Fruit fly (Drosophila melanogaster) whole organism, wandering third instar larva: ENCODE measurements around the gene mge.

ENCODE experiments used
- Abd-B ChIP-seq: fragments of >200 bp; optimal IDR thresholded peaks from 2 replicates; lab custom pipeline; 2017; ENCODE audit warnings: missing biosample characterization, missing genetic modification characterization
- CG9705 ChIP-seq: fragments of 200-800 bp; sonication (Bioruptor generic); optimal IDR thresholded peaks from 2 replicates; lab custom pipeline; 2018; ENCODE audit warnings: missing biosample characterization, mild to moderate bottlenecking, missing genetic modification characterization
- CrebA ChIP-seq: fragments of 200-800 bp; sonication (Bioruptor generic); optimal IDR thresholded peaks from 2 replicates; lab custom pipeline; 2016; ENCODE audit warnings: missing biosample characterization, mild to moderate bottlenecking, missing genetic modification characterization, borderline replicate concordance
- Dfd ChIP-seq: fragments of >200 bp; optimal IDR thresholded peaks from 2 replicates; lab custom pipeline; 2017; ENCODE audit warnings: missing biosample characterization, missing genetic modification characterization
- Dif ChIP-seq: fragments of 200-275, 200-300 bp; sonication (Bioruptor generic); optimal IDR thresholded peaks from 2 replicates; lab custom pipeline; 2018; ENCODE audit warnings: missing biosample characterization, missing genetic modification characterization; ENCODE audit not compliant: partially characterized antibody
- HLH106 ChIP-seq: fragments of 200-800 bp; optimal IDR thresholded peaks from 3 replicates; lab custom pipeline; 2019; ENCODE audit warnings: missing biosample characterization, mild to moderate bottlenecking, missing genetic modification characterization, moderate library complexity
- Hnf4 ChIP-seq: fragments of 200-800 bp; sonication (Bioruptor generic); optimal IDR thresholded peaks from 2 replicates; lab custom pipeline; 2016; ENCODE audit warnings: missing biosample characterization, mild to moderate bottlenecking, missing genetic modification characterization
- Hr78 ChIP-seq: fragments of >200 bp; optimal IDR thresholded peaks from 2 replicates; lab custom pipeline; 2017; ENCODE audit warnings: missing biosample characterization, missing genetic modification characterization
- Hr83 ChIP-seq: fragments of 200-300 bp; sonication (Bioruptor generic); optimal IDR thresholded peaks from 2 replicates; lab custom pipeline; 2016; ENCODE audit warnings: missing biosample characterization, mild to moderate bottlenecking, missing genetic modification characterization, moderate library complexity; ENCODE audit not compliant: poor library complexity, severe bottlenecking
- Mio ChIP-seq: sonication (Bioruptor generic); optimal IDR thresholded peaks from 2 replicates; lab custom pipeline; 2016; ENCODE audit warnings: missing biosample characterization, missing genetic modification characterization
- Myc ChIP-seq: fragments of >200 bp; optimal IDR thresholded peaks from 2 replicates; lab custom pipeline; 2017
- N ChIP-seq: fragments of >200 bp; optimal IDR thresholded peaks from 2 replicates; lab custom pipeline; 2018; ENCODE audit warnings: missing biosample characterization, missing external identifiers, missing genetic modification characterization
- OdsH ChIP-seq: fragments of 200-800 bp; sonication (Bioruptor generic); optimal IDR thresholded peaks from 2 replicates; lab custom pipeline; 2016; ENCODE audit warnings: missing biosample characterization, mild to moderate bottlenecking, missing genetic modification characterization
- Rel ChIP-seq, 2 experiments: fragments of 200-800 bp; sonication (Bioruptor generic) in 1 of 2; optimal IDR thresholded peaks; 2 replicates in 1 of 2; 3 replicates in 1 of 2; lab custom pipeline; 2016 to 2019; ENCODE audit warnings: mild to moderate bottlenecking in 2 of 2, missing biosample characterization in 2 of 2, missing genetic modification characterization in 2 of 2, moderate library complexity in 1 of 2
- Sp1 ChIP-seq: fragments of 200-800 bp; sonication (Bioruptor generic); optimal IDR thresholded peaks from 3 replicates; lab custom pipeline; 2019; ENCODE audit warnings: missing biosample characterization, mild to moderate bottlenecking, missing genetic modification characterization, moderate library complexity
- Vsx2 ChIP-seq: fragments of 200-300, 225-300 bp; sonication (Bioruptor generic); optimal IDR thresholded peaks from 2 replicates; lab custom pipeline; 2018; ENCODE audit warnings: missing biosample characterization, missing genetic modification characterization; ENCODE audit not compliant: partially characterized antibody
- br ChIP-seq: fragments of 200-800 bp; sonication (Bioruptor generic); optimal IDR thresholded peaks from 2 replicates; lab custom pipeline; 2016; ENCODE audit warnings: missing biosample characterization, missing genetic modification characterization
- brk ChIP-seq: fragments of 200-800 bp; sonication (Bioruptor generic); optimal IDR thresholded peaks from 2 replicates; lab custom pipeline; 2016; ENCODE audit warnings: missing biosample characterization, mild to moderate bottlenecking, missing genetic modification characterization
- dl ChIP-seq, 2 experiments: fragments of 175-275, 200-275 bp in 1 of 2; fragments of 200-275 bp in 1 of 2; sonication (Bioruptor generic); optimal IDR thresholded peaks; lab custom pipeline; 2018; ENCODE audit warnings: mild to moderate bottlenecking in 2 of 2, missing biosample characterization in 2 of 2, missing genetic modification characterization in 2 of 2, moderate library complexity in 2 of 2; ENCODE audit not compliant: partially characterized antibody in 2 of 2, insufficient read depth in 1 of 2
- dmrt93B ChIP-seq: fragments of 200-800 bp; sonication (Bioruptor generic); optimal IDR thresholded peaks from 2 replicates; lab custom pipeline; 2018; ENCODE audit warnings: missing biosample characterization, mild to moderate bottlenecking, missing genetic modification characterization
- dsf ChIP-seq: sonication (Bioruptor generic); optimal IDR thresholded peaks from 2 replicates; lab custom pipeline; 2016; ENCODE audit warnings: missing biosample characterization, missing genetic modification characterization, borderline replicate concordance
- ey ChIP-seq: fragments of 200-800 bp; sonication (Bioruptor generic); optimal IDR thresholded peaks from 2 replicates; lab custom pipeline; 2016; ENCODE audit warnings: missing biosample characterization, missing genetic modification characterization
- foxo ChIP-seq, 2 experiments: fragments of 200-800 bp; sonication (Bioruptor generic); optimal IDR thresholded peaks; 2 replicates in 1 of 2; 3 replicates in 1 of 2; lab custom pipeline; 2016 to 2017; ENCODE audit warnings: missing biosample characterization in 2 of 2, missing genetic modification characterization in 2 of 2
- fru ChIP-seq: fragments of 200-800 bp; sonication (Bioruptor generic); optimal IDR thresholded peaks from 3 replicates; lab custom pipeline; 2016; ENCODE audit warnings: missing biosample characterization, mild to moderate bottlenecking, missing genetic modification characterization
- h ChIP-seq: fragments of 200-800 bp; sonication (Bioruptor generic); optimal IDR thresholded peaks from 3 replicates; lab custom pipeline; 2016; ENCODE audit warnings: missing biosample characterization, mild to moderate bottlenecking, missing genetic modification characterization
- jim ChIP-seq: fragments of 175-275, 200-325 bp; sonication (Bioruptor generic); optimal IDR thresholded peaks from 2 replicates; lab custom pipeline; 2016; ENCODE audit warnings: missing biosample characterization, mild to moderate bottlenecking, missing genetic modification characterization
- lola ChIP-seq: fragments of >200 bp; optimal IDR thresholded peaks from 2 replicates; lab custom pipeline; 2017; ENCODE audit warnings: missing biosample characterization, missing genetic modification characterization
- psq ChIP-seq: fragments of 200-800 bp; sonication (Bioruptor generic); optimal IDR thresholded peaks from 3 replicates; lab custom pipeline; 2017; ENCODE audit warnings: missing biosample characterization, mild to moderate bottlenecking, missing genetic modification characterization, moderate library complexity
- rgr ChIP-seq: fragments of 200-800 bp; sonication (Bioruptor generic); optimal IDR thresholded peaks from 3 replicates; lab custom pipeline; 2016; ENCODE audit warnings: missing biosample characterization, mild to moderate bottlenecking, missing genetic modification characterization
- sage ChIP-seq: fragments of 200-800 bp; sonication (Bioruptor generic); optimal IDR thresholded peaks from 2 replicates; lab custom pipeline; 2016; ENCODE audit warnings: missing biosample characterization, mild to moderate bottlenecking, missing genetic modification characterization
- sv ChIP-seq: fragments of 200-800 bp; sonication (Bioruptor generic); optimal IDR thresholded peaks from 3 replicates; lab custom pipeline; 2016; ENCODE audit warnings: missing biosample characterization, missing genetic modification characterization
- tai ChIP-seq: sonication (Bioruptor generic); optimal IDR thresholded peaks from 2 replicates; lab custom pipeline; 2016; ENCODE audit warnings: missing biosample characterization, missing genetic modification characterization
- woc ChIP-seq: sonication (Bioruptor generic); optimal IDR thresholded peaks from 2 replicates; lab custom pipeline; 2016; ENCODE audit warnings: missing biosample characterization, mild to moderate bottlenecking, missing genetic modification characterization

mge gene

dm6 chr3L:3868014-3868413 is 41.7 kb downstream of the mge start (continued):
- TF ChIP-seq tai = peak; percentile 20
- TF ChIP-seq psq (GFP tag; lab: Kevin White, UChicago) = peak; percentile 67
- TF ChIP-seq Myc (lab: Kevin White, UChicago) = no peak
- TF ChIP-seq dsf = no peak
- TF ChIP-seq sage = peak; percentile 25
- TF ChIP-seq, all 38 proteins: peak for 20

- no peak for TF ChIP-seq ey (GFP tag; lab: Kevin White, UChicago)
- TF ChIP-seq Sp1 (GFP tag; lab: Kevin White, UChicago) = no peak
- TF ChIP-seq N (GFP tag; lab: Kevin White, UChicago) = no peak
- no peak for TF ChIP-seq Rel (GFP tag; optimal IDR thresholded peaks at IDR 0.05; lab: Kevin White, UChicago)
- TF ChIP-seq Rel (tag; optimal IDR thresholded peaks at IDR 0.05; lab: Kevin White, UChicago) = no peak
- no peak for TF ChIP-seq psq (GFP tag; lab: Kevin White, UChicago)
- TF ChIP-seq Mio (GFP tag; lab: Kevin White, UChicago) = no peak
- no peak for TF ChIP-seq h (GFP tag; lab: Kevin White, UChicago)
- TF ChIP-seq HLH106 (tag; lab: Kevin White, UChicago) = no peak
- TF ChIP-seq Dfd (GFP tag; lab: Kevin White, UChicago) = no peak
- no peak for TF ChIP-seq woc (GFP tag; lab: Kevin White, UChicago)
- no peak for TF ChIP-seq Hr78
- no peak for TF ChIP-seq CrebA
- no peak for TF ChIP-seq dsf
- TF ChIP-seq br (GFP tag; lab: Kevin White, UChicago) = no peak
Observed at dm6 chr3L:3866429-3866828, 43.3 kb downstream of the mge start.

- TF ChIP-seq Dfd (GFP tag; lab: Kevin White, UChicago) (peak; percentile 84), dmrt93B (GFP tag; lab: Kevin White, UChicago) (no peak), br (GFP tag; lab: Kevin White, UChicago) (no peak), Abd-B (GFP tag; lab: Kevin White, UChicago) (no peak)
Observed at dm6 chr3L:3865290-3865891, 44.3 kb downstream of the mge start.

- TF ChIP-seq Hr78 = no peak
- peak; percentile 28 for TF ChIP-seq fru (GFP tag; lab: Kevin White, UChicago)
- TF ChIP-seq Myc (lab: Kevin White, UChicago) = no peak
- peak; percentile 10 for TF ChIP-seq rgr (GFP tag; lab: Kevin White, UChicago)
- peak in 1 of 2 experiments; percentile 3 for TF ChIP-seq foxo (GFP tag; optimal IDR thresholded peaks at IDR 0.05; lab: Kevin White, UChicago)
- TF ChIP-seq h (GFP tag; lab: Kevin White, UChicago) = peak; percentile 26
Observed at dm6 chr3L:3863462-3863861, 46.3 kb downstream of the mge start.

- TF ChIP-seq CG9705 (GFP tag; lab: Kevin White, UChicago) = no peak
- TF ChIP-seq OdsH (GFP tag; lab: Kevin White, UChicago) = peak; percentile 7
- TF ChIP-seq woc (GFP tag; lab: Kevin White, UChicago) = no peak
- TF ChIP-seq sv (GFP tag; lab: Kevin White, UChicago) = peak; percentile 45
- TF ChIP-seq Abd-B (GFP tag; lab: Kevin White, UChicago) = no peak
- no peak for TF ChIP-seq Vsx2 (GFP tag; lab: Kevin White, UChicago)
- no peak for TF ChIP-seq N (GFP tag; lab: Kevin White, UChicago)
- TF ChIP-seq Dif (GFP tag; lab: Kevin White, UChicago) = no peak
- TF ChIP-seq Hnf4 (GFP tag; lab: Kevin White, UChicago) = no peak
- no peak for TF ChIP-seq brk (GFP tag; lab: Kevin White, UChicago)
- TF ChIP-seq Hr78 = no peak
- no peak for TF ChIP-seq dl (GFP tag; optimal IDR thresholded peaks at IDR 0.05; lab: Kevin White, UChicago; ENCODE audit: insufficient read depth in 1 of 2, partially characterized antibody in 2 of 2)
- TF ChIP-seq Hr83 = no peak
- peak; percentile 41 for TF ChIP-seq rgr (GFP tag; lab: Kevin White, UChicago)
- TF ChIP-seq lola (GFP tag; lab: Kevin White, UChicago) = no peak
- TF ChIP-seq jim = no peak
Observed at dm6 chr3L:3862504-3863380, 47.0 kb downstream of the mge start.
